Worm (Caenorhabditis elegans) whole organism, L2 larva: Measurements from ENCODE around the gene F40A3.3.
A peak's percentile ranks its signal among the peaks of the same experiment; 100 is the strongest.

ENCODE experiments used
- C34F6.9 ChIP-seq: fragments of 150-350 bp; optimal IDR thresholded peaks from 2 replicates; lab custom pipeline; 2014; ENCODE audit warnings: missing biosample characterization, missing genetic modification characterization
- F13H6.1 ChIP-seq: sonication (generic microtip); optimal IDR thresholded peaks from 2 replicates; lab custom pipeline; 2016; ENCODE audit warnings: missing genetic modification characterization, missing compliant biosample characterization
- R02D3.7 ChIP-seq: fragments of 150-350 bp; optimal IDR thresholded peaks from 2 replicates; lab custom pipeline; 2014; ENCODE audit warnings: missing biosample characterization, missing genetic modification characterization
- Y55F3AM.14 ChIP-seq: fragments of 200-800 bp; sonication (Bioruptor generic); optimal IDR thresholded peaks from 2 replicates; lab custom pipeline; 2018; ENCODE audit warnings: mild to moderate bottlenecking, missing genetic modification characterization, missing compliant biosample characterization
- ZK546.5 ChIP-seq: sonication (generic microtip); optimal IDR thresholded peaks from 2 replicates; lab custom pipeline; 2017; ENCODE audit warnings: missing biosample characterization, missing genetic modification characterization
- alr-1 ChIP-seq: fragments of 150-350 bp; optimal IDR thresholded peaks from 2 replicates; lab custom pipeline; 2014; ENCODE audit warnings: missing biosample characterization, missing genetic modification characterization
- aly-2 ChIP-seq: fragments of 150-350 bp; optimal IDR thresholded peaks from 2 replicates; lab custom pipeline; 2014; ENCODE audit warnings: missing biosample characterization, missing genetic modification characterization
- ama-1 ChIP-seq: fragments of 150-350 bp; optimal IDR thresholded peaks from 2 replicates; lab custom pipeline; 2018; ENCODE audit warnings: inconsistent platforms
- blmp-1 ChIP-seq: sonication (generic microtip); optimal IDR thresholded peaks from 2 replicates; lab custom pipeline; 2017; ENCODE audit warnings: missing genetic modification characterization, mild to moderate bottlenecking, missing compliant biosample characterization, antibody characterized with exemption, moderate library complexity; ENCODE audit not compliant: insufficient read depth
- ceh-82 ChIP-seq: fragments of 150-350 bp; optimal IDR thresholded peaks from 2 replicates; lab custom pipeline; 2014; ENCODE audit warnings: missing biosample characterization, missing genetic modification characterization
- crh-2 ChIP-seq: sonication (generic microtip); optimal IDR thresholded peaks from 2 replicates; lab custom pipeline; 2017; ENCODE audit warnings: missing biosample characterization, missing genetic modification characterization
- dmd-4 ChIP-seq: sonication (generic microtip); optimal IDR thresholded peaks from 2 replicates; lab custom pipeline; 2017; ENCODE audit warnings: missing biosample characterization, missing genetic modification characterization
- elt-1 ChIP-seq: fragments of 150-350 bp; optimal IDR thresholded peaks from 2 replicates; lab custom pipeline; 2014; ENCODE audit warnings: missing biosample characterization, missing genetic modification characterization
- fos-1 ChIP-seq: fragments of 150-350 bp; optimal IDR thresholded peaks from 2 replicates; lab custom pipeline; 2014; ENCODE audit warnings: missing biosample characterization, missing genetic modification characterization
- gmeb-1 ChIP-seq: fragments of 150-350 bp; optimal IDR thresholded peaks from 2 replicates; lab custom pipeline; 2014; ENCODE audit warnings: missing biosample characterization, missing genetic modification characterization
- lin-11 ChIP-seq: fragments of 150-350 bp; sonication (generic microtip); optimal IDR thresholded peaks from 2 replicates; lab custom pipeline; 2014; ENCODE audit warnings: missing biosample characterization, missing genetic modification characterization, inconsistent platforms, mixed read lengths
- lin-13 ChIP-seq: fragments of 150-350 bp; optimal IDR thresholded peaks from 2 replicates; lab custom pipeline; 2014; ENCODE audit warnings: missing biosample characterization, missing genetic modification reagents, missing genetic modification characterization
- lin-39 ChIP-seq: fragments of 150-350 bp; optimal IDR thresholded peaks from 2 replicates; lab custom pipeline; 2014; ENCODE audit warnings: missing biosample characterization, missing genetic modification reagents, missing genetic modification characterization
- lsy-2 ChIP-seq, 2 experiments: fragments of 150-350 bp in 1 of 2; sonication (generic microtip) in 1 of 2; optimal IDR thresholded peaks; 2 replicates each; lab custom pipeline; 2014 to 2017; ENCODE audit warnings: missing biosample characterization in 2 of 2, missing genetic modification characterization in 2 of 2
- mab-5 ChIP-seq: fragments of 150-350 bp; optimal IDR thresholded peaks from 2 replicates; lab custom pipeline; 2014; ENCODE audit warnings: missing biosample characterization, missing genetic modification characterization
- mbf-1 ChIP-seq: sonication (generic microtip); optimal IDR thresholded peaks from 2 replicates; lab custom pipeline; 2017; ENCODE audit warnings: missing biosample characterization, missing genetic modification characterization
- mdl-1 ChIP-seq, 2 experiments: fragments of 150-350 bp in 1 of 2; sonication (generic microtip) in 1 of 2; optimal IDR thresholded peaks; 2 replicates each; lab custom pipeline; 2017; ENCODE audit warnings: missing biosample characterization in 2 of 2, missing genetic modification characterization in 2 of 2
- nhr-11 ChIP-seq: fragments of 150-350 bp; optimal IDR thresholded peaks from 2 replicates; lab custom pipeline; 2014; ENCODE audit warnings: missing biosample characterization, missing genetic modification characterization
- nhr-12 ChIP-seq: fragments of 150-350 bp; optimal IDR thresholded peaks from 2 replicates; lab custom pipeline; 2014; ENCODE audit warnings: missing biosample characterization, missing genetic modification characterization
- nhr-129 ChIP-seq: fragments of 150-350 bp; optimal IDR thresholded peaks from 2 replicates; lab custom pipeline; 2014; ENCODE audit warnings: missing biosample characterization, missing genetic modification characterization
- nhr-21 ChIP-seq: fragments of 150-350 bp; optimal IDR thresholded peaks from 2 replicates; lab custom pipeline; 2014; ENCODE audit warnings: missing biosample characterization, missing genetic modification characterization
- nhr-23 ChIP-seq: fragments of 150-350 bp; optimal IDR thresholded peaks from 2 replicates; lab custom pipeline; 2014; ENCODE audit warnings: missing biosample characterization, missing genetic modification reagents, missing genetic modification characterization
- nhr-237 ChIP-seq: fragments of 150-350 bp; optimal IDR thresholded peaks from 2 replicates; lab custom pipeline; 2014; ENCODE audit warnings: missing biosample characterization, missing genetic modification characterization
- nhr-25 ChIP-seq: fragments of 150-350 bp; sonication (generic microtip); optimal IDR thresholded peaks from 3 replicates; lab custom pipeline; 2014; ENCODE audit warnings: missing biosample characterization, missing genetic modification characterization
- nhr-6 ChIP-seq: fragments of 150-350 bp; optimal IDR thresholded peaks from 2 replicates; lab custom pipeline; 2014; ENCODE audit warnings: missing biosample characterization, missing genetic modification characterization
- nhr-77 ChIP-seq: fragments of 150-350 bp; optimal IDR thresholded peaks from 2 replicates; lab custom pipeline; 2014; ENCODE audit warnings: missing biosample characterization, missing genetic modification characterization
- peb-1 ChIP-seq: fragments of 150-350 bp; optimal IDR thresholded peaks from 2 replicates; lab custom pipeline; 2014; ENCODE audit warnings: missing biosample characterization, missing genetic modification characterization
- sem-4 ChIP-seq: fragments of 150-350 bp; optimal IDR thresholded peaks from 2 replicates; lab custom pipeline; 2014; ENCODE audit warnings: missing biosample characterization, missing genetic modification reagents, missing genetic modification characterization
- skn-1 ChIP-seq: sonication (generic microtip); optimal IDR thresholded peaks from 2 replicates; lab custom pipeline; 2017; ENCODE audit warnings: missing biosample characterization, missing genetic modification characterization
- sma-3 ChIP-seq: sonication (generic microtip); optimal IDR thresholded peaks from 2 replicates; lab custom pipeline; 2016; ENCODE audit warnings: missing genetic modification reagents, missing genetic modification characterization, missing compliant biosample characterization
- sma-9 ChIP-seq, 2 experiments: fragments of 150-350 bp in 1 of 2; sonication (generic microtip) in 1 of 2; optimal IDR thresholded peaks; 2 replicates each; lab custom pipeline; 2014 to 2016; ENCODE audit warnings: missing genetic modification characterization in 2 of 2, mild to moderate bottlenecking in 1 of 2, missing biosample characterization in 1 of 2, missing compliant biosample characterization in 1 of 2, missing genetic modification reagents in 1 of 2, moderate library complexity in 1 of 2
- unc-39 ChIP-seq: fragments of 150-350 bp; optimal IDR thresholded peaks from 2 replicates; lab custom pipeline; 2014; ENCODE audit warnings: missing biosample characterization, missing genetic modification characterization
- unc-55 ChIP-seq: fragments of 150-350 bp; sonication (generic microtip); optimal IDR thresholded peaks from 3 replicates; lab custom pipeline; 2014; ENCODE audit warnings: missing biosample characterization, missing genetic modification reagents, missing genetic modification characterization
- unc-62 ChIP-seq: fragments of 150-350 bp; optimal IDR thresholded peaks from 2 replicates; lab custom pipeline; 2014; ENCODE audit warnings: missing biosample characterization, missing genetic modification reagents, missing genetic modification characterization
- zag-1 ChIP-seq: fragments of 150-350 bp; optimal IDR thresholded peaks from 2 replicates; lab custom pipeline; 2014; ENCODE audit warnings: missing biosample characterization, missing genetic modification characterization
- ztf-1 ChIP-seq: fragments of 200-800 bp; sonication (Bioruptor generic); conservative IDR thresholded peaks from 2 replicates; pipeline ENCODE4 v1.3.6; 2022; ENCODE audit warnings: missing genetic modification characterization, missing compliant biosample characterization
- ztf-11 ChIP-seq: sonication (generic microtip); optimal IDR thresholded peaks from 2 replicates; lab custom pipeline; 2017; ENCODE audit warnings: missing biosample characterization, missing genetic modification characterization
- ztf-4 ChIP-seq: fragments of 150-350 bp; optimal IDR thresholded peaks from 2 replicates; lab custom pipeline; 2014; ENCODE audit warnings: missing biosample characterization, missing genetic modification characterization

The F40A3.3 gene

ce11 chrV:7876881-7877475 is at the start of gene F40A3.3:
Gene F40A3.3 (plus strand): TSS chrV:7877444.
- TF ChIP-seq lsy-2 (tag; optimal IDR thresholded peaks at IDR 0.05; lab: Kevin White, UChicago) (peak in 1 of 2 experiments; percentile 12), peb-1 (tag; lab: Kevin White, UChicago) (no peak), unc-55 (peak; percentile 2), Y55F3AM.14 (GFP tag; lab: Kevin White, UChicago) (no peak), nhr-129 (tag; lab: Kevin White, UChicago) (peak; percentile 1), nhr-237 (tag; lab: Kevin White, UChicago) (no peak)
- TF ChIP-seq, all 48 proteins: peak for 3

ce11 chrV:7830952-7831351 is 46.3 kb upstream of the F40A3.3 start:
- no peak for TF ChIP-seq nhr-237 (tag; lab: Kevin White, UChicago)
- TF ChIP-seq sma-9 (GFP tag; optimal IDR thresholded peaks at IDR 0.05; lab: Kevin White, UChicago) = no peak
- no peak for TF ChIP-seq sma-9 (tag; optimal IDR thresholded peaks at IDR 0.05; lab: Kevin White, UChicago)
- no peak for TF ChIP-seq skn-1 (tag; lab: Kevin White, UChicago)
- no peak for TF ChIP-seq ama-1 (lab: Kevin White, UChicago)
- no peak for TF ChIP-seq lin-11 (tag; lab: Kevin White, UChicago)
- no peak for TF ChIP-seq unc-39
- TF ChIP-seq mbf-1 (tag; lab: Kevin White, UChicago) = no peak
- TF ChIP-seq blmp-1 (tag; lab: Kevin White, UChicago) = no peak
- no peak for TF ChIP-seq ztf-4
- no peak for TF ChIP-seq nhr-129 (tag; lab: Kevin White, UChicago)
- TF ChIP-seq nhr-23 (tag; lab: Kevin White, UChicago) = no peak

- TF ChIP-seq sma-9 (GFP tag; optimal IDR thresholded peaks at IDR 0.05; lab: Kevin White, UChicago) (peak; percentile 19), sma-9 (tag; optimal IDR thresholded peaks at IDR 0.05; lab: Kevin White, UChicago) (no peak), lin-13 (GFP tag; lab: Kevin White, UChicago) (no peak), ztf-1 (GFP tag; lab: Robert Waterston, UW) (no peak), crh-2 (tag; lab: Kevin White, UChicago) (peak; percentile 53), mab-5 (tag; lab: Kevin White, UChicago) (no peak), ztf-11 (tag; lab: Kevin White, UChicago) (no peak), sma-3 (GFP tag; lab: Kevin White, UChicago) (peak; percentile 77), C34F6.9 (tag; lab: Kevin White, UChicago) (no peak), nhr-21 (tag; lab: Kevin White, UChicago) (peak; percentile 20), unc-39 (no peak), dmd-4 (tag; lab: Kevin White, UChicago) (no peak), F13H6.1 (tag; lab: Kevin White, UChicago) (no peak), lin-11 (tag; lab: Kevin White, UChicago) (no peak), nhr-23 (tag; lab: Kevin White, UChicago) (no peak), elt-1 (tag; lab: Kevin White, UChicago) (no peak), nhr-6 (tag; lab: Kevin White, UChicago) (no peak), mdl-1 (tag; optimal IDR thresholded peaks at IDR 0.05; lab: Kevin White, UChicago) (no peak), nhr-129 (tag; lab: Kevin White, UChicago) (peak; percentile 39), gmeb-1 (tag; lab: Kevin White, UChicago) (peak; percentile 29), ceh-82 (tag; lab: Kevin White, UChicago) (no peak), nhr-11 (tag; lab: Kevin White, UChicago) (no peak), fos-1 (peak; percentile 28), lsy-2 (tag; optimal IDR thresholded peaks at IDR 0.05; lab: Kevin White, UChicago) (no peak), unc-55 (no peak), nhr-77 (tag; lab: Kevin White, UChicago) (no peak), alr-1 (tag; lab: Kevin White, UChicago) (no peak), sem-4 (tag; lab: Kevin White, UChicago) (no peak), nhr-12 (tag; lab: Kevin White, UChicago) (no peak), ZK546.5 (no peak), unc-62 (GFP tag; lab: Kevin White, UChicago) (no peak), zag-1 (tag; lab: Kevin White, UChicago) (no peak), nhr-237 (tag; lab: Kevin White, UChicago) (no peak), ama-1 (lab: Kevin White, UChicago) (peak; percentile 26), aly-2 (tag; lab: Kevin White, UChicago) (no peak), peb-1 (tag; lab: Kevin White, UChicago) (no peak), R02D3.7 (no peak), nhr-25 (peak; percentile 44), lin-39 (tag; lab: Kevin White, UChicago) (no peak)
- TF ChIP-seq, all 48 proteins: peak for 9
These were observed 40.3 kb upstream of the F40A3.3 start, which contains the start of gene txt-5 for ce11 chrV:7836911-7837310. Gene txt-5 (minus strand): TSS chrV:7837134.
